Worm (Caenorhabditis elegans) whole organism, midembryonic: Measurements from ENCODE around the gene str-263.

Source experiments
- T22C8.4 ChIP-seq: fragments of 200-800 bp; sonication (Bioruptor generic); IDR thresholded peaks from 2 replicates; pipeline ENCODE4 v1.3.6; 2022; ENCODE audit warnings: missing genetic modification characterization, missing compliant biosample characterization
- cog-1 ChIP-seq: sonication (generic microtip); optimal IDR thresholded peaks from 2 replicates; lab custom pipeline; 2016; ENCODE audit warnings: missing genetic modification characterization, missing compliant biosample characterization
- flt-1 ChIP-seq: fragments of 200-800 bp; sonication (Bioruptor generic); IDR thresholded peaks from 2 replicates; pipeline ENCODE4 v1.3.6; 2022; ENCODE audit warnings: missing genetic modification characterization, missing compliant biosample characterization
- klf-2 ChIP-seq: fragments of 200-800 bp; sonication (Bioruptor generic); conservative IDR thresholded peaks from 2 replicates; pipeline ENCODE4 v1.3.6; 2022; ENCODE audit warnings: missing genetic modification reagents, missing genetic modification characterization, missing compliant biosample characterization
- med-1 ChIP-seq: sonication (generic microtip); optimal IDR thresholded peaks from 2 replicates; lab custom pipeline; 2017; ENCODE audit warnings: missing genetic modification characterization, mild to moderate bottlenecking, missing compliant biosample characterization, antibody characterized with exemption, missing genetic modification reagents; ENCODE audit not compliant: insufficient read depth
- ref-1 ChIP-seq: fragments of 200-800 bp; sonication (Bioruptor generic); conservative IDR thresholded peaks from 2 replicates; pipeline ENCODE4 v1.3.6; 2022; ENCODE audit warnings: missing genetic modification reagents, missing genetic modification characterization, missing compliant biosample characterization
- tab-1 ChIP-seq: fragments of 200-800 bp; sonication (Bioruptor generic); IDR thresholded peaks from 2 replicates; pipeline ENCODE4 v1.3.6; 2022; ENCODE audit warnings: missing genetic modification characterization, missing compliant biosample characterization
- ztf-23 ChIP-seq: fragments of 200-800 bp; sonication (Bioruptor generic); IDR thresholded peaks from 2 replicates; pipeline ENCODE4 v1.3.6; 2022; ENCODE audit warnings: missing genetic modification reagents, missing genetic modification characterization, missing compliant biosample characterization
- ztf-29 ChIP-seq: fragments of 200-800 bp; sonication (Bioruptor generic); IDR thresholded peaks from 2 replicates; pipeline ENCODE4 v1.3.6; 2022; ENCODE audit warnings: missing genetic modification reagents, missing genetic modification characterization, missing compliant biosample characterization

The str-263 gene

ce11 chrV:15654124-15654523 is 41.1 kb downstream of the str-263 start, which contains the start of gene F53E4.2:
F53E4.2 (plus strand) TSS chrV:15654424.
- TF ChIP-seq flt-1 (GFP tag; lab: Robert Waterston, UW) = no peak
- TF ChIP-seq T22C8.4 (GFP tag; lab: Robert Waterston, UW) = no peak
- TF ChIP-seq ztf-23 = no peak
- TF ChIP-seq tab-1 (GFP tag; lab: Robert Waterston, UW) = no peak
- TF ChIP-seq klf-2 (GFP tag; lab: Robert Waterston, UW) = no peak
- TF ChIP-seq ztf-29 (GFP tag; lab: Robert Waterston, UW) = no peak
- TF ChIP-seq ref-1 (GFP tag; lab: Robert Waterston, UW) = no peak
- no peak for TF ChIP-seq med-1 (GFP tag; lab: Kevin White, UChicago)
- TF ChIP-seq cog-1 (tag; lab: Kevin White, UChicago) = no peak

DNA sequence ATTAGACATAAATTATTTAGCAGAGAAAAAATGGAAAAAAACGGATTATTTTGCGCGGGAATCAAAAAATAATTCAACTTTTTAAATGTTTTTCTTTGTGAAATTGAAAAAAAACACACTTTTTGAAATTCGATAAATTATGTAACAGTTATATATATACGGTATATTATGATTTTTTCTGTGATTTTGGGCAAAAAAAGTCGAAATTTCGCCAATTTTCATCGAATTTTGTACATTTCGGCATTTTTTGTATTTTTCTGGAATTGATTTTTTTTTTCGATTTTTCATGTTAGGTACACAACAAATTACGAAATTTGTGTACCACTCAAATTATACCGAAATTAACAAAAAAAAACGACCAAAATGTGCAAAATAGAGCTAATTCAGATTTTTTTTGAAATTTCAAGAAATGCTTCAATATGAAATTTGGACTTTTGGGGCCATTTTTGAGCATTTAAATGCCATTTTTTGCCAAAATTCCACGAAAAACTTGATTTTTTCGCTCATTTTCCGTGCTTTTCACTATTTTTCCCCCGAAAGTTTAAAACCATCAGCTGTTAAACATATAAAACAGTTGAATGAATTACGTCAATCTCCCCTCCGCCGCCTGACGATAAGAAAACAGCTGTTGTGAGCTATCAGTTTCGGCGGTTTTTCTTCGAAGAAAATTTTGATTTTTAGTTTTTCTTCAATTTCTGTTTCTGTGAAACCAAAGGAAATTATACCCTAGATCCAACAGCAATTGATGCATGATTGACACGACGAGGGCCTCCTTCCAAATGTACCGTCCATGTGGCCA is 45.5 kb downstream of the str-263 start:
- TF ChIP-seq T22C8.4 (GFP tag; lab: Robert Waterston, UW) = no peak
- TF ChIP-seq cog-1 (tag; lab: Kevin White, UChicago) = no peak
- no peak for TF ChIP-seq tab-1 (GFP tag; lab: Robert Waterston, UW)
- no peak for TF ChIP-seq flt-1 (GFP tag; lab: Robert Waterston, UW)
- TF ChIP-seq ref-1 (GFP tag; lab: Robert Waterston, UW) = no peak
- TF ChIP-seq ztf-29 (GFP tag; lab: Robert Waterston, UW) = no peak
- no peak for TF ChIP-seq klf-2 (GFP tag; lab: Robert Waterston, UW)
- TF ChIP-seq med-1 (GFP tag; lab: Kevin White, UChicago) = no peak
- TF ChIP-seq ztf-23 = no peak

DNA sequence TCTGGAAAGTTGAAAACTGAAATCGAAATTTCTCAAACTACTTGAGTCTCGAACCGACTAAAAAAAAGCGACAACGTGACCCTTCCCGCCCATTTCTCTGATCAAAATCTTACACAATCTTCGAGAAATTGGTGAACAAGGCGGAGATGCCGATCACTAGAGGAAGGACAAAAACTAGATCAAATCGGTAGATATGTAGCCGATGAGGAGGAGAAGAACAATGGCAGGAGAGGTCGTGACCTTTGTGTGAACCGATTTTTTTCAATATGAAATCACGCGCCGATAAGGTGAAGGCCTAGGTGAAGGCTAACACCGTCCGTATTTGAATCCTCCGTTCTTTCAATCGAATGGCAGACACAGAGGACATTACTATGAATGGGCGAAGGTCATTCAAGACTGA is 48.0 kb downstream of the str-263 start:
- TF ChIP-seq ref-1 (GFP tag; lab: Robert Waterston, UW) (no peak), ztf-29 (GFP tag; lab: Robert Waterston, UW) (no peak), med-1 (GFP tag; lab: Kevin White, UChicago) (no peak), tab-1 (GFP tag; lab: Robert Waterston, UW) (no peak), T22C8.4 (GFP tag; lab: Robert Waterston, UW) (no peak), flt-1 (GFP tag; lab: Robert Waterston, UW) (no peak), ztf-23 (no peak), klf-2 (GFP tag; lab: Robert Waterston, UW) (no peak), cog-1 (tag; lab: Kevin White, UChicago) (no peak)

DNA sequence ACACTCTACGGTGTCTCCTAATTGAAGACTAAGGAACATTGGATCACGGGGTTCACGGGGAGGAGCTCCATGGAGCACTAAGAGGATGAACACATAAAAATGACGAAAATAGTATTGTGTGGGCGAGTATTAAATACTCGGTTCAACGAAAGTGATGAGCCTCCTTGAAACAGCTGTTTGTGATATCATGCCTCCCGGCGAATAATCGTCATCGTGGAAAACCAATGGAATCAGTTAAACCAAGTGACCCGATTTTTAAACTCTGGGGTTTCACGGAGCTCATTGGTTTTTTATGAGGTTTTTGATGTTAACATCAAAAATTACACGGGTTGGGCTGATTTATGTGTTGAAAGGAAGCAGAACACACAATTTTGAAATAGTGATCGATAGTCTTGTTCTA is 48.6 kb downstream of the str-263 start:
- no peak for TF ChIP-seq ztf-23
- TF ChIP-seq tab-1 (GFP tag; lab: Robert Waterston, UW) = no peak
- TF ChIP-seq ztf-29 (GFP tag; lab: Robert Waterston, UW) = no peak
- no peak for TF ChIP-seq ref-1 (GFP tag; lab: Robert Waterston, UW)
- TF ChIP-seq cog-1 (tag; lab: Kevin White, UChicago) = no peak
- TF ChIP-seq T22C8.4 (GFP tag; lab: Robert Waterston, UW) = no peak
- TF ChIP-seq flt-1 (GFP tag; lab: Robert Waterston, UW) = no peak
- no peak for TF ChIP-seq klf-2 (GFP tag; lab: Robert Waterston, UW)
- TF ChIP-seq med-1 (GFP tag; lab: Kevin White, UChicago) = no peak

- TF ChIP-seq flt-1 (GFP tag; lab: Robert Waterston, UW) = no peak
- TF ChIP-seq ref-1 (GFP tag; lab: Robert Waterston, UW) = no peak
- no peak for TF ChIP-seq tab-1 (GFP tag; lab: Robert Waterston, UW)
- TF ChIP-seq cog-1 (tag; lab: Kevin White, UChicago) = no peak
- no peak for TF ChIP-seq ztf-23
- TF ChIP-seq T22C8.4 (GFP tag; lab: Robert Waterston, UW) = no peak
- no peak for TF ChIP-seq klf-2 (GFP tag; lab: Robert Waterston, UW)
- no peak for TF ChIP-seq ztf-29 (GFP tag; lab: Robert Waterston, UW)
- no peak for TF ChIP-seq med-1 (GFP tag; lab: Kevin White, UChicago)
Observed at ce11 chrV:15664053-15664661, 51.2 kb downstream of the str-263 start.
